Worm (Caenorhabditis elegans) whole organism, L1 larva: ENCODE data around the gene cutl-11.

Experiments used
- C16A3.4 ChIP-seq: fragments of 150-350 bp; optimal IDR thresholded peaks from 2 replicates; lab custom pipeline; 2014; ENCODE audit warnings: missing biosample characterization, missing genetic modification characterization
- Y116A8C.19 ChIP-seq: sonication (generic microtip); optimal IDR thresholded peaks from 2 replicates; lab custom pipeline; 2016; ENCODE audit warnings: missing compliant biosample characterization, missing genetic modification characterization, borderline replicate concordance
- ama-1 ChIP-seq: fragments of 150-350 bp; optimal IDR thresholded peaks from 2 replicates; lab custom pipeline; 2014
- blmp-1 ChIP-seq: fragments of 150-350 bp; optimal IDR thresholded peaks from 2 replicates; lab custom pipeline; 2014; ENCODE audit warnings: missing biosample characterization, missing genetic modification characterization
- ceh-63 ChIP-seq: fragments of 200-800 bp; sonication (Bioruptor generic); optimal IDR thresholded peaks from 2 replicates; lab custom pipeline; 2018; ENCODE audit warnings: mild to moderate bottlenecking, missing genetic modification characterization, missing compliant biosample characterization
- ceh-82 ChIP-seq, 3 experiments: fragments of 150-350 bp in 1 of 3; sonication (generic microtip) in 2 of 3; optimal IDR thresholded peaks; 2 replicates each; lab custom pipeline; 2014 to 2017; ENCODE audit warnings: missing biosample characterization in 3 of 3, missing genetic modification characterization in 3 of 3
- ceh-88 ChIP-seq: fragments of 200-800 bp; sonication (Bioruptor generic); IDR thresholded peaks from 2 replicates; pipeline ENCODE4 v1.3.6; 2022; ENCODE audit warnings: missing genetic modification characterization, missing compliant biosample characterization
- ceh-90 ChIP-seq: sonication (generic microtip); optimal IDR thresholded peaks from 2 replicates; lab custom pipeline; 2016; ENCODE audit warnings: missing genetic modification characterization, missing compliant biosample characterization
- dsc-1 ChIP-seq: sonication (generic microtip); optimal IDR thresholded peaks from 2 replicates; lab custom pipeline; 2016; ENCODE audit warnings: mild to moderate bottlenecking, missing genetic modification characterization, missing compliant biosample characterization
- efl-1 ChIP-seq, 4 experiments: fragments of 150-350 bp; optimal IDR thresholded peaks in 3 of 4; peaks in 1 of 4; 1 replicate in 1 of 4; 2 replicates in 3 of 4; lab custom pipeline; 2014; ENCODE audit warnings: missing biosample characterization in 2 of 4, missing genetic modification characterization in 2 of 4, missing genetic modification reagents in 2 of 4
- efl-3 ChIP-seq: fragments of 200-800 bp; sonication (Bioruptor generic); optimal IDR thresholded peaks from 2 replicates; lab custom pipeline; 2018; ENCODE audit warnings: mild to moderate bottlenecking, missing genetic modification characterization, missing compliant biosample characterization
- egl-13 ChIP-seq: sonication (generic microtip); optimal IDR thresholded peaks from 2 replicates; lab custom pipeline; 2016; ENCODE audit warnings: missing genotype, missing genetic modification reagents, missing genetic modification characterization, missing compliant biosample characterization
- egl-27 ChIP-seq, 2 experiments: fragments of 150-350 bp in 1 of 2; sonication (generic microtip); optimal IDR thresholded peaks; 3 replicates each; lab custom pipeline; 2017 to 2018; ENCODE audit warnings: missing biosample characterization in 2 of 2, missing genetic modification characterization in 2 of 2, missing genetic modification reagents in 2 of 2
- elt-2 ChIP-seq: sonication (generic microtip); optimal IDR thresholded peaks from 2 replicates; lab custom pipeline; 2016; ENCODE audit warnings: missing genetic modification characterization, mild to moderate bottlenecking, inconsistent platforms, missing compliant biosample characterization, missing genetic modification reagents
- fkh-10 ChIP-seq: sonication (generic microtip); optimal IDR thresholded peaks from 2 replicates; lab custom pipeline; 2017; ENCODE audit warnings: missing biosample characterization, missing genetic modification reagents, missing genetic modification characterization
- fos-1 ChIP-seq: fragments of 150-350 bp; optimal IDR thresholded peaks from 2 replicates; lab custom pipeline; 2014; ENCODE audit warnings: missing biosample characterization, missing genetic modification characterization
- grh-1 ChIP-seq: fragments of 200-800 bp; sonication (Bioruptor generic); IDR thresholded peaks from 2 replicates; pipeline ENCODE4 v1.3.6; 2022; ENCODE audit warnings: missing genetic modification reagents, missing genetic modification characterization, missing compliant biosample characterization
- hlh-17 ChIP-seq: fragments of 200-800 bp; sonication (Bioruptor generic); optimal IDR thresholded peaks from 2 replicates; lab custom pipeline; 2018; ENCODE audit warnings: missing genetic modification characterization, mild to moderate bottlenecking, missing compliant biosample characterization, moderate library complexity, borderline replicate concordance
- hpl-2 ChIP-seq: fragments of 150-350 bp; optimal IDR thresholded peaks from 2 replicates; lab custom pipeline; 2014; ENCODE audit warnings: missing biosample characterization, missing genetic modification reagents, missing genetic modification characterization
- isw-1 ChIP-seq: fragments of 200-800 bp; sonication (Bioruptor generic); IDR thresholded peaks from 2 replicates; pipeline ENCODE4 v1.3.6; 2022; ENCODE audit warnings: missing genetic modification characterization, missing compliant biosample characterization
- lin-13 ChIP-seq: fragments of 150-350 bp; optimal IDR thresholded peaks from 2 replicates; lab custom pipeline; 2014; ENCODE audit warnings: missing biosample characterization, missing genetic modification reagents, missing genetic modification characterization
- lin-14 ChIP-seq: fragments of 200-800 bp; sonication (Bioruptor generic); optimal IDR thresholded peaks from 2 replicates; lab custom pipeline; 2018; ENCODE audit warnings: mild to moderate bottlenecking, missing genetic modification characterization, moderate library complexity, missing compliant biosample characterization
- lir-3 ChIP-seq: sonication (generic microtip); optimal IDR thresholded peaks from 2 replicates; lab custom pipeline; 2016; ENCODE audit warnings: mild to moderate bottlenecking, missing genetic modification characterization, moderate library complexity, missing compliant biosample characterization; ENCODE audit not compliant: poor library complexity
- lsy-2 ChIP-seq, 2 experiments: fragments of 150-350 bp; optimal IDR thresholded peaks; 2 replicates each; lab custom pipeline; 2014; ENCODE audit warnings: missing biosample characterization in 2 of 2, missing genetic modification characterization in 2 of 2
- mdl-1 ChIP-seq, 2 experiments: fragments of 150-350 bp; optimal IDR thresholded peaks; 2 replicates each; lab custom pipeline; 2014 to 2017; ENCODE audit warnings: missing biosample characterization in 2 of 2, missing genetic modification characterization in 2 of 2, inconsistent platforms in 1 of 2
- mep-1 ChIP-seq: fragments of 150-350 bp; optimal IDR thresholded peaks from 2 replicates; lab custom pipeline; 2014; ENCODE audit warnings: missing biosample characterization, missing genetic modification characterization
- nhr-12 ChIP-seq: sonication (generic microtip); optimal IDR thresholded peaks from 2 replicates; lab custom pipeline; 2017; ENCODE audit warnings: missing biosample characterization, missing genetic modification characterization
- nhr-19 ChIP-seq: fragments of 200-800 bp; sonication (Bioruptor generic); conservative IDR thresholded peaks from 2 replicates; pipeline ENCODE4 v1.3.6; 2022; ENCODE audit warnings: missing genetic modification characterization, missing compliant biosample characterization
- nhr-20 ChIP-seq: sonication (generic microtip); optimal IDR thresholded peaks from 2 replicates; lab custom pipeline; 2016; ENCODE audit warnings: mild to moderate bottlenecking, missing genetic modification characterization, missing compliant biosample characterization
- nhr-237 ChIP-seq: fragments of 150-350 bp; optimal IDR thresholded peaks from 2 replicates; lab custom pipeline; 2014; ENCODE audit warnings: missing biosample characterization, missing genetic modification characterization
- nhr-47 ChIP-seq: sonication (generic microtip); optimal IDR thresholded peaks from 2 replicates; lab custom pipeline; 2016; ENCODE audit warnings: mild to moderate bottlenecking, missing genetic modification characterization, moderate library complexity, missing compliant biosample characterization
- nhr-71 ChIP-seq: sonication (generic microtip); optimal IDR thresholded peaks from 2 replicates; lab custom pipeline; 2016; ENCODE audit warnings: mild to moderate bottlenecking, missing genetic modification characterization, moderate library complexity, missing compliant biosample characterization
- nhr-77 ChIP-seq: fragments of 150-350 bp; optimal IDR thresholded peaks from 2 replicates; lab custom pipeline; 2014; ENCODE audit warnings: missing biosample characterization, missing genetic modification characterization
- nhr-84 ChIP-seq: sonication (generic microtip); optimal IDR thresholded peaks from 2 replicates; lab custom pipeline; 2017; ENCODE audit warnings: missing biosample characterization, missing genetic modification characterization
- nhr-85 ChIP-seq: sonication (generic microtip); peaks from one replicate; lab custom pipeline; 2016; ENCODE audit warnings: missing genetic modification characterization, inconsistent platforms, missing compliant biosample characterization
- pag-3 ChIP-seq: sonication (generic microtip); optimal IDR thresholded peaks from 2 replicates; lab custom pipeline; 2017; ENCODE audit warnings: missing genetic modification characterization, mild to moderate bottlenecking, missing compliant biosample characterization, antibody characterized with exemption, borderline replicate concordance; ENCODE audit not compliant: insufficient read depth
- pax-3 ChIP-seq: fragments of 200-800 bp; sonication (Bioruptor generic); optimal IDR thresholded peaks from 2 replicates; lab custom pipeline; 2018; ENCODE audit warnings: mild to moderate bottlenecking, missing genetic modification characterization, moderate library complexity, missing compliant biosample characterization
- rnt-1 ChIP-seq: sonication (generic microtip); optimal IDR thresholded peaks from 2 replicates; lab custom pipeline; 2016; ENCODE audit warnings: mild to moderate bottlenecking, missing genetic modification characterization, moderate library complexity, missing compliant biosample characterization
- skn-1 ChIP-seq: fragments of 150-350 bp; optimal IDR thresholded peaks from 2 replicates; lab custom pipeline; 2014; ENCODE audit warnings: missing biosample characterization, missing genetic modification characterization
- snpc-4 ChIP-seq: fragments of 150-350 bp; optimal IDR thresholded peaks from 2 replicates; lab custom pipeline; 2014; ENCODE audit warnings: missing biosample characterization, missing genetic modification characterization
- snu-23 ChIP-seq: sonication (generic microtip); optimal IDR thresholded peaks from 2 replicates; lab custom pipeline; 2016; ENCODE audit warnings: missing genetic modification characterization, missing compliant biosample characterization
- sox-4 ChIP-seq: sonication (generic microtip); optimal IDR thresholded peaks from 2 replicates; lab custom pipeline; 2016; ENCODE audit warnings: missing genetic modification characterization, missing compliant biosample characterization
- sptf-1 ChIP-seq: fragments of 150-350 bp; optimal IDR thresholded peaks from 2 replicates; lab custom pipeline; 2014; ENCODE audit warnings: missing biosample characterization, missing genetic modification characterization
- sup-37 ChIP-seq: fragments of 200-800 bp; sonication (Bioruptor generic); optimal IDR thresholded peaks from 2 replicates; lab custom pipeline; 2018; ENCODE audit warnings: mild to moderate bottlenecking, missing genetic modification characterization, missing compliant biosample characterization
- tbx-2 ChIP-seq: sonication (generic microtip); optimal IDR thresholded peaks from 2 replicates; lab custom pipeline; 2016; ENCODE audit warnings: missing genetic modification characterization, missing compliant biosample characterization
- unc-30 ChIP-seq: sonication (generic microtip); optimal IDR thresholded peaks from 2 replicates; lab custom pipeline; 2017; ENCODE audit warnings: missing biosample characterization, missing genetic modification characterization
- unc-86 ChIP-seq: sonication (generic microtip); optimal IDR thresholded peaks from 2 replicates; lab custom pipeline; 2016; ENCODE audit warnings: missing genetic modification characterization, missing compliant biosample characterization

cutl-11 gene

ce11 chrX:11662557-11662956, 11.9 kb upstream of the cutl-11 start (continued):
- TF ChIP-seq lin-13 (GFP tag; lab: Kevin White, UChicago), result no peak
- no peak for TF ChIP-seq nhr-77 (tag; lab: Kevin White, UChicago)
- no peak for TF ChIP-seq Y116A8C.19 (tag; lab: Kevin White, UChicago)
- no peak for TF ChIP-seq unc-30 (tag; lab: Kevin White, UChicago)
- TF ChIP-seq efl-3 (GFP tag; lab: Kevin White, UChicago), result no peak
- no peak for TF ChIP-seq fos-1 (tag; lab: Kevin White, UChicago)
- TF ChIP-seq rnt-1 (tag; lab: Kevin White, UChicago), result peak; percentile 8
- no peak for TF ChIP-seq lin-14 (GFP tag; lab: Kevin White, UChicago)
- TF ChIP-seq mdl-1 (tag; optimal IDR thresholded peaks at IDR 0.05; lab: Kevin White, UChicago), result no peak
- TF ChIP-seq sox-4, result no peak

ce11 chrX:11662069-11662468, 11.4 kb upstream of the cutl-11 start:
- TF ChIP-seq ceh-82 (tag; optimal IDR thresholded peaks at IDR 0.05; lab: Kevin White, UChicago) (no peak), skn-1 (tag; lab: Kevin White, UChicago) (peak; percentile 4), efl-1 (optimal IDR thresholded peaks at IDR 0.05; lab: Kevin White, UChicago) (no peak), efl-1 (GFP tag; optimal IDR thresholded peaks at IDR 0.05 in 1 of 2; lab: Kevin White, UChicago) (no peak), lin-14 (GFP tag; lab: Kevin White, UChicago) (peak; percentile 15), nhr-84 (tag; lab: Kevin White, UChicago) (no peak), snpc-4 (no peak), nhr-85 (tag; lab: Kevin White, UChicago) (peak; percentile 0), tbx-2 (tag; lab: Kevin White, UChicago) (peak; percentile 9), mdl-1 (tag; optimal IDR thresholded peaks at IDR 0.05; lab: Kevin White, UChicago) (peak in 1 of 2 experiments; percentile 74)

ce11 chrX:11661625-11662024, 11.0 kb upstream of the cutl-11 start, which contains the start of gene sfxn-1.5:
TSS of gene sfxn-1.5 (minus strand) at chrX:11661660.
- TF ChIP-seq ceh-90, result no peak
- peak; percentile 0 for TF ChIP-seq hpl-2
- TF ChIP-seq lsy-2 (tag; optimal IDR thresholded peaks at IDR 0.05; lab: Kevin White, UChicago), result no peak
- no peak for TF ChIP-seq fkh-10 (GFP tag; lab: Kevin White, UChicago)
- TF ChIP-seq mdl-1 (tag; optimal IDR thresholded peaks at IDR 0.05; lab: Kevin White, UChicago), result peak in 1 of 2 experiments; percentile 55
- TF ChIP-seq isw-1 (GFP tag; lab: Robert Waterston, UW), result no peak
- peak; percentile 43 for TF ChIP-seq lin-14 (GFP tag; lab: Kevin White, UChicago)
- TF ChIP-seq rnt-1 (tag; lab: Kevin White, UChicago), result no peak
- no peak for TF ChIP-seq lir-3
- TF ChIP-seq blmp-1 (tag; lab: Kevin White, UChicago), result peak; percentile 37
- no peak for TF ChIP-seq nhr-237 (tag; lab: Kevin White, UChicago)
- TF ChIP-seq sptf-1 (tag; lab: Kevin White, UChicago), result no peak
- no peak for TF ChIP-seq nhr-12 (tag; lab: Kevin White, UChicago)
- TF ChIP-seq nhr-71 (tag; lab: Kevin White, UChicago), result peak; percentile 47
- TF ChIP-seq sox-4, result no peak
- peak; percentile 1 for TF ChIP-seq snu-23
- no peak for TF ChIP-seq egl-13
- no peak for TF ChIP-seq nhr-19
- TF ChIP-seq unc-86 (tag; lab: Kevin White, UChicago), result no peak
- TF ChIP-seq nhr-85 (tag; lab: Kevin White, UChicago), result peak; percentile 74
- TF ChIP-seq lin-13 (GFP tag; lab: Kevin White, UChicago), result no peak
- no peak for TF ChIP-seq ceh-63 (GFP tag; lab: Kevin White, UChicago)
- no peak for TF ChIP-seq egl-27 (tag; optimal IDR thresholded peaks at IDR 0.05; lab: Kevin White, UChicago)
- peak; percentile 69 for TF ChIP-seq nhr-20 (tag; lab: Kevin White, UChicago)
- no peak for TF ChIP-seq Y116A8C.19 (tag; lab: Kevin White, UChicago)
- TF ChIP-seq grh-1, result no peak
- TF ChIP-seq nhr-47 (tag; lab: Kevin White, UChicago), result no peak
- no peak for TF ChIP-seq ceh-88 (GFP tag; lab: Robert Waterston, UW)
- peak; percentile 27 for TF ChIP-seq mep-1 (tag; lab: Kevin White, UChicago)
- TF ChIP-seq sup-37, result no peak
- no peak for TF ChIP-seq hlh-17 (GFP tag; lab: Kevin White, UChicago)
- no peak for TF ChIP-seq pag-3
- no peak for TF ChIP-seq ama-1
- no peak for TF ChIP-seq C16A3.4
- peak; percentile 94 for TF ChIP-seq elt-2 (tag; lab: Kevin White, UChicago)
- no peak for TF ChIP-seq efl-3 (GFP tag; lab: Kevin White, UChicago)
- TF ChIP-seq pax-3 (tag; lab: Kevin White, UChicago), result no peak
- TF ChIP-seq dsc-1 (tag; lab: Kevin White, UChicago), result no peak
